Worm (Caenorhabditis elegans) whole organism, late embryonic: ENCODE data around the gene str-146.

Experiments
- F13H6.1 ChIP-seq: sonication (generic microtip); optimal IDR thresholded peaks from 2 replicates; lab custom pipeline; 2016; ENCODE audit warnings: missing genetic modification characterization, missing compliant biosample characterization
- K09A11.1 ChIP-seq: sonication (generic microtip); optimal IDR thresholded peaks from 2 replicates; lab custom pipeline; 2017; ENCODE audit warnings: antibody characterized with exemption, mild to moderate bottlenecking, missing genetic modification characterization, missing compliant biosample characterization; ENCODE audit not compliant: insufficient read depth
- Y22D7AL.16 ChIP-seq: sonication (generic microtip); optimal IDR thresholded peaks from 2 replicates; lab custom pipeline; 2016; ENCODE audit warnings: missing genetic modification characterization, missing compliant biosample characterization
- ama-1 ChIP-seq: fragments of 150-350 bp; optimal IDR thresholded peaks from 2 replicates; lab custom pipeline; 2014
- ceh-22 ChIP-seq: sonication (generic microtip); optimal IDR thresholded peaks from 2 replicates; lab custom pipeline; 2017; ENCODE audit warnings: missing biosample characterization, missing genetic modification characterization
- ceh-24 ChIP-seq: sonication (generic microtip); optimal IDR thresholded peaks from 2 replicates; lab custom pipeline; 2016; ENCODE audit warnings: mild to moderate bottlenecking, missing genetic modification characterization, missing compliant biosample characterization
- ceh-31 ChIP-seq: sonication (generic microtip); optimal IDR thresholded peaks from 2 replicates; lab custom pipeline; 2016; ENCODE audit warnings: missing genetic modification characterization, missing compliant biosample characterization
- ceh-34 ChIP-seq: sonication (generic microtip); optimal IDR thresholded peaks from 2 replicates; lab custom pipeline; 2016; ENCODE audit warnings: mild to moderate bottlenecking, missing genetic modification characterization, missing compliant biosample characterization
- ceh-48 ChIP-seq: sonication (generic microtip); optimal IDR thresholded peaks from 2 replicates; lab custom pipeline; 2016; ENCODE audit warnings: missing genetic modification characterization, inconsistent platforms, missing compliant biosample characterization
- che-1 ChIP-seq: sonication (generic microtip); optimal IDR thresholded peaks from 2 replicates; lab custom pipeline; 2016; ENCODE audit warnings: mild to moderate bottlenecking, missing genetic modification characterization, missing compliant biosample characterization
- dmd-4 ChIP-seq: sonication (generic microtip); optimal IDR thresholded peaks from 2 replicates; lab custom pipeline; 2016; ENCODE audit warnings: borderline replicate concordance, missing genetic modification characterization, missing compliant biosample characterization
- dve-1 ChIP-seq: sonication (generic microtip); optimal IDR thresholded peaks from 2 replicates; lab custom pipeline; 2017; ENCODE audit warnings: antibody characterized with exemption, mild to moderate bottlenecking, missing genetic modification characterization, missing compliant biosample characterization
- ets-4 ChIP-seq: sonication (generic microtip); optimal IDR thresholded peaks from 2 replicates; lab custom pipeline; 2016; ENCODE audit warnings: missing genetic modification characterization, missing compliant biosample characterization
- eyg-1 ChIP-seq: sonication (generic microtip); optimal IDR thresholded peaks from 2 replicates; lab custom pipeline; 2016; ENCODE audit warnings: missing genotype, missing genetic modification characterization, missing compliant biosample characterization
- fax-1 ChIP-seq: sonication (generic microtip); optimal IDR thresholded peaks from 2 replicates; lab custom pipeline; 2016; ENCODE audit warnings: missing genotype, missing genetic modification characterization, missing compliant biosample characterization
- fkh-6 ChIP-seq: sonication (generic microtip); optimal IDR thresholded peaks from 2 replicates; lab custom pipeline; 2016; ENCODE audit warnings: missing genetic modification characterization, missing compliant biosample characterization
- hlh-15 ChIP-seq: sonication (generic microtip); optimal IDR thresholded peaks from 2 replicates; lab custom pipeline; 2016; ENCODE audit warnings: missing genetic modification characterization, missing compliant biosample characterization
- hlh-6 ChIP-seq: sonication (generic microtip); optimal IDR thresholded peaks from 2 replicates; lab custom pipeline; 2016; ENCODE audit warnings: missing genotype, missing genetic modification characterization, missing compliant biosample characterization
- hlh-8 ChIP-seq: sonication (generic microtip); optimal IDR thresholded peaks from 2 replicates; lab custom pipeline; 2016; ENCODE audit warnings: missing genotype, missing genetic modification characterization, missing compliant biosample characterization
- mec-3 ChIP-seq: sonication (generic microtip); optimal IDR thresholded peaks from 2 replicates; lab custom pipeline; 2016; ENCODE audit warnings: borderline replicate concordance, missing genetic modification characterization, missing compliant biosample characterization
- nfya-1 ChIP-seq: sonication (generic microtip); optimal IDR thresholded peaks from 2 replicates; lab custom pipeline; 2017; ENCODE audit warnings: missing genetic modification characterization, mild to moderate bottlenecking, missing compliant biosample characterization, antibody characterized with exemption, moderate library complexity
- nhr-11 ChIP-seq: fragments of 150-350 bp; optimal IDR thresholded peaks from 2 replicates; lab custom pipeline; 2014; ENCODE audit warnings: missing biosample characterization, missing genetic modification characterization
- npax-4 ChIP-seq: sonication (generic microtip); optimal IDR thresholded peaks from 2 replicates; lab custom pipeline; 2016; ENCODE audit warnings: missing genetic modification characterization, missing compliant biosample characterization
- odd-2 ChIP-seq: sonication (generic microtip); optimal IDR thresholded peaks from 2 replicates; lab custom pipeline; 2017; ENCODE audit warnings: antibody characterized with exemption, mild to moderate bottlenecking, missing genetic modification characterization, missing compliant biosample characterization
- pha-2 ChIP-seq: sonication (generic microtip); optimal IDR thresholded peaks from 2 replicates; lab custom pipeline; 2017; ENCODE audit warnings: mild to moderate bottlenecking, missing genetic modification characterization, missing compliant biosample characterization
- pha-4 ChIP-seq: fragments of 150-350 bp; optimal IDR thresholded peaks from 2 replicates; lab custom pipeline; 2018; ENCODE audit warnings: missing biosample characterization, missing genetic modification reagents, missing genetic modification characterization
- pqm-1 ChIP-seq: sonication (generic microtip); optimal IDR thresholded peaks from 2 replicates; lab custom pipeline; 2016; ENCODE audit warnings: missing genetic modification characterization, missing compliant biosample characterization
- ref-2 ChIP-seq: sonication (generic microtip); optimal IDR thresholded peaks from 2 replicates; lab custom pipeline; 2016; ENCODE audit warnings: missing genetic modification characterization, missing compliant biosample characterization
- rnt-1 ChIP-seq: sonication (generic microtip); optimal IDR thresholded peaks from 2 replicates; lab custom pipeline; 2016; ENCODE audit warnings: missing genetic modification characterization, missing compliant biosample characterization
- sdc-2 ChIP-seq: sonication (generic microtip); optimal IDR thresholded peaks from 2 replicates; lab custom pipeline; 2016; ENCODE audit warnings: missing genotype, missing genetic modification characterization, missing compliant biosample characterization
- sox-2 ChIP-seq: fragments of 200-800 bp; sonication (Bioruptor generic); IDR thresholded peaks from 2 replicates; pipeline ENCODE4 v1.3.6; 2022; ENCODE audit warnings: missing genetic modification reagents, missing genetic modification characterization, missing compliant biosample characterization
- sox-4 ChIP-seq: sonication (generic microtip); optimal IDR thresholded peaks from 2 replicates; lab custom pipeline; 2017; ENCODE audit warnings: mild to moderate bottlenecking, missing genetic modification characterization, inconsistent platforms, missing compliant biosample characterization
- tbx-2 ChIP-seq: sonication (generic microtip); optimal IDR thresholded peaks from 2 replicates; lab custom pipeline; 2016; ENCODE audit warnings: missing genetic modification characterization, missing compliant biosample characterization
- tbx-7 ChIP-seq: sonication (generic microtip); optimal IDR thresholded peaks from 2 replicates; lab custom pipeline; 2016; ENCODE audit warnings: missing genotype, missing genetic modification characterization, missing compliant biosample characterization
- ttx-3 ChIP-seq: sonication (generic microtip); optimal IDR thresholded peaks from 2 replicates; lab custom pipeline; 2016; ENCODE audit warnings: missing genetic modification reagents, missing genetic modification characterization, missing compliant biosample characterization
- unc-3 ChIP-seq, 2 experiments: fragments of 200-800 bp in 1 of 2; sonication (Bioruptor generic) in 1 of 2; sonication (generic microtip) in 1 of 2; conservative IDR thresholded peaks in 1 of 2; optimal IDR thresholded peaks in 1 of 2; 2 replicates each; pipeline versions ENCODE4 v1.3.6 to Lab custom; 2016 to 2022; ENCODE audit warnings: missing compliant biosample characterization in 2 of 2, missing genetic modification characterization in 2 of 2, missing genetic modification reagents in 1 of 2
- unc-42 ChIP-seq: sonication (generic microtip); optimal IDR thresholded peaks from 2 replicates; lab custom pipeline; 2016; ENCODE audit warnings: missing genotype, missing genetic modification characterization, missing compliant biosample characterization
- unc-86 ChIP-seq: sonication (generic microtip); optimal IDR thresholded peaks from 2 replicates; lab custom pipeline; 2016; ENCODE audit warnings: missing genetic modification characterization, missing compliant biosample characterization
- zip-5 ChIP-seq: sonication (generic microtip); optimal IDR thresholded peaks from 2 replicates; lab custom pipeline; 2016; ENCODE audit warnings: missing genetic modification characterization, missing compliant biosample characterization
- ztf-16 ChIP-seq: sonication (generic microtip); optimal IDR thresholded peaks from 2 replicates; lab custom pipeline; 2017; ENCODE audit warnings: missing genetic modification characterization, missing compliant biosample characterization

str-146 gene

ce11 chrV:8095378-8095777, at the start of gene str-146:
Gene str-146, minus strand, starts transcription at chrV:8095478.
- TF ChIP-seq hlh-6 (tag; lab: Kevin White, UChicago) (no peak), dmd-4 (tag; lab: Kevin White, UChicago) (no peak)

ce11 chrV:8144515-8144914, 49.2 kb upstream of the str-146 start:
- TF ChIP-seq ref-2 (no peak), eyg-1 (tag; lab: Kevin White, UChicago) (no peak), ceh-31 (tag; lab: Kevin White, UChicago) (no peak), mec-3 (tag; lab: Kevin White, UChicago) (no peak), hlh-6 (tag; lab: Kevin White, UChicago) (no peak), ets-4 (no peak), tbx-2 (tag; lab: Kevin White, UChicago) (no peak), sdc-2 (tag; lab: Kevin White, UChicago) (no peak), fkh-6 (tag; lab: Kevin White, UChicago) (no peak), rnt-1 (no peak), nfya-1 (tag; lab: Kevin White, UChicago) (no peak), sox-2 (GFP tag; lab: Robert Waterston, UW) (no peak), K09A11.1 (tag; lab: Kevin White, UChicago) (no peak)

ce11 chrV:8143605-8144004, 48.3 kb upstream of the str-146 start, which contains the start of gene D1014.2:
Gene D1014.2, plus strand, starts transcription at chrV:8143905.
- TF ChIP-seq Y22D7AL.16 (tag; lab: Kevin White, UChicago) (no peak), dmd-4 (tag; lab: Kevin White, UChicago) (no peak), fax-1 (tag; lab: Kevin White, UChicago) (no peak), odd-2 (tag; lab: Kevin White, UChicago) (no peak), ceh-24 (tag; lab: Kevin White, UChicago) (no peak), F13H6.1 (no peak), tbx-7 (tag; lab: Kevin White, UChicago) (no peak), pqm-1 (tag; lab: Kevin White, UChicago) (no peak), mec-3 (tag; lab: Kevin White, UChicago) (no peak)

- no peak for TF ChIP-seq che-1 (tag; lab: Kevin White, UChicago)
- TF ChIP-seq zip-5: no peak
- TF ChIP-seq ceh-31 (tag; lab: Kevin White, UChicago): no peak
- no peak for TF ChIP-seq unc-42 (tag; lab: Kevin White, UChicago)
- TF ChIP-seq pha-2: no peak
- TF ChIP-seq unc-3 (GFP tag; conservative IDR thresholded peaks at IDR 0.05; lab: Robert Waterston, UW): no peak
- no peak for TF ChIP-seq unc-3 (tag; optimal IDR thresholded peaks at IDR 0.05; lab: Kevin White, UChicago)
- no peak for TF ChIP-seq ttx-3 (tag; lab: Kevin White, UChicago)
- TF ChIP-seq, all 69 proteins: peak for 0
These were observed 37.6 kb upstream of the str-146 start, which contains the start of gene D1014.4 for ce11 chrV:8132926-8133325. Gene D1014.4, plus strand, starts transcription at chrV:8133226.

- TF ChIP-seq pha-4 (tag; lab: Kevin White, UChicago) (no peak), tbx-7 (tag; lab: Kevin White, UChicago) (no peak), npax-4 (tag; lab: Kevin White, UChicago) (no peak), ama-1 (lab: Kevin White, UChicago) (no peak), nhr-11 (tag; lab: Kevin White, UChicago) (no peak), ceh-48 (tag; lab: Kevin White, UChicago) (no peak), unc-86 (tag; lab: Kevin White, UChicago) (no peak), sox-4 (tag; lab: Kevin White, UChicago) (no peak), ceh-22 (tag; lab: Kevin White, UChicago) (no peak), dve-1 (tag; lab: Kevin White, UChicago) (no peak), unc-42 (tag; lab: Kevin White, UChicago) (no peak), ztf-16 (tag; lab: Kevin White, UChicago) (no peak), hlh-15 (tag; lab: Kevin White, UChicago) (no peak), ceh-34 (tag; lab: Kevin White, UChicago) (no peak), hlh-8 (tag; lab: Kevin White, UChicago) (no peak), ttx-3 (tag; lab: Kevin White, UChicago) (no peak), fkh-6 (tag; lab: Kevin White, UChicago) (no peak)
- TF ChIP-seq, all 69 proteins: peak for 0
These were observed 36.4 kb upstream of the str-146 start for ce11 chrV:8131628-8132027.
